Worm (Caenorhabditis elegans) whole organism, dauer: ENCODE measurements around the gene C14A6.6.

ENCODE experiments used
- unc-62 ChIP-seq: sonication (generic microtip); optimal IDR thresholded peaks from 2 replicates; lab custom pipeline; 2017; ENCODE audit warnings: missing biosample characterization, missing genetic modification reagents, missing genetic modification characterization

The C14A6.6 gene

ce11 chrV:18163434-18163833, 3.6 kb downstream of the C14A6.6 start:
- TF ChIP-seq unc-62 (GFP tag; lab: Kevin White, UChicago) = no peak

ce11 chrV:18162568-18162967, 4.5 kb downstream of the C14A6.6 start, which contains the start of gene C14A6.12:
TSS of gene C14A6.12 (minus strand) at chrV:18162668.
- no peak for TF ChIP-seq unc-62 (GFP tag; lab: Kevin White, UChicago)

ce11 chrV:18161228-18161627, 5.8 kb downstream of the C14A6.6 start, which contains the start of gene C14A6.13:
TSS of gene C14A6.13 (minus strand) at chrV:18161328.
- TF ChIP-seq unc-62 (GFP tag; lab: Kevin White, UChicago) = no peak

- no peak for TF ChIP-seq unc-62 (GFP tag; lab: Kevin White, UChicago)
Measured at ce11 chrV:18158172-18158571, 8.9 kb downstream of the C14A6.6 start.

ce11 chrV:18157707-18158106, 9.4 kb downstream of the C14A6.6 start, which contains the start of gene clec-48:
TSS of gene clec-48 (plus strand) at chrV:18158026.
- TF ChIP-seq unc-62 (GFP tag; lab: Kevin White, UChicago) = no peak

ce11 chrV:18146077-18146476, 21.0 kb downstream of the C14A6.6 start, which contains the start of gene C14A6.3:
TSS of gene C14A6.3 (plus strand) at chrV:18146377.
- no peak for TF ChIP-seq unc-62 (GFP tag; lab: Kevin White, UChicago)

ce11 chrV:18144442-18144841, 22.6 kb downstream of the C14A6.6 start:
- no peak for TF ChIP-seq unc-62 (GFP tag; lab: Kevin White, UChicago)

ce11 chrV:18143445-18143844, 23.6 kb downstream of the C14A6.6 start, which contains the start of gene Y37H2A.14:
TSS of gene Y37H2A.14 (plus strand) at chrV:18143745.
- no peak for TF ChIP-seq unc-62 (GFP tag; lab: Kevin White, UChicago)

ce11 chrV:18142549-18142948, 24.5 kb downstream of the C14A6.6 start, which contains the start of gene Y37H2A.13:
TSS of gene Y37H2A.13 (plus strand) at chrV:18142849.
- TF ChIP-seq unc-62 (GFP tag; lab: Kevin White, UChicago) = no peak

ce11 chrV:18141161-18141560, 25.9 kb downstream of the C14A6.6 start, which contains the start of gene Y37H2A.11:
TSS of gene Y37H2A.11 (plus strand) at chrV:18141461.
- no peak for TF ChIP-seq unc-62 (GFP tag; lab: Kevin White, UChicago)

ce11 chrV:18138695-18139094, 28.4 kb downstream of the C14A6.6 start, which contains the start of gene Y37H2A.10:
TSS of gene Y37H2A.10 (plus strand) at chrV:18138995.
- no peak for TF ChIP-seq unc-62 (GFP tag; lab: Kevin White, UChicago)

ce11 chrV:18137679-18138078, 29.4 kb downstream of the C14A6.6 start:
- no peak for TF ChIP-seq unc-62 (GFP tag; lab: Kevin White, UChicago)

- TF ChIP-seq unc-62 (GFP tag; lab: Kevin White, UChicago) = no peak
Measured at ce11 chrV:18134378-18134777, 32.7 kb downstream of the C14A6.6 start, which contains the start of gene Y37H2A.7. TSS of gene Y37H2A.7 (minus strand) at chrV:18134478.

ce11 chrV:18133177-18133576, 33.9 kb downstream of the C14A6.6 start, which contains the start of gene Y37H2A.18:
TSS of gene Y37H2A.18 (minus strand) at chrV:18133277.
- TF ChIP-seq unc-62 (GFP tag; lab: Kevin White, UChicago) = no peak

ce11 chrV:18131049-18131448, 36.0 kb downstream of the C14A6.6 start, which contains the start of gene Y37H2A.12:
TSS of gene Y37H2A.12 (minus strand) at chrV:18131129.
- no peak for TF ChIP-seq unc-62 (GFP tag; lab: Kevin White, UChicago)

- no peak for TF ChIP-seq unc-62 (GFP tag; lab: Kevin White, UChicago)
Measured at ce11 chrV:18128545-18128944, 38.5 kb downstream of the C14A6.6 start.

ce11 chrV:18127192-18127591, 39.9 kb downstream of the C14A6.6 start, which contains the start of gene fbxa-211:
TSS of gene fbxa-211 (plus strand) at chrV:18127519.
- no peak for TF ChIP-seq unc-62 (GFP tag; lab: Kevin White, UChicago)
